Worm (Caenorhabditis elegans) whole organism, mixed stage, embryonic: ENCODE measurements around the gene eral-1.

ENCODE experiments used
- M03D4.4 ChIP-seq: sonication (generic microtip); optimal IDR thresholded peaks from 2 replicates; lab custom pipeline; 2017; ENCODE audit warnings: mild to moderate bottlenecking, missing genetic modification characterization, missing compliant biosample characterization
- bed-3 ChIP-seq: fragments of 200-800 bp; sonication (Bioruptor generic); optimal IDR thresholded peaks from 3 replicates; lab custom pipeline; 2018; ENCODE audit warnings: mild to moderate bottlenecking, missing genetic modification characterization, moderate library complexity, missing compliant biosample characterization
- blmp-1 ChIP-seq: fragments of 150-350 bp; optimal IDR thresholded peaks from 2 replicates; lab custom pipeline; 2014; ENCODE audit warnings: missing biosample characterization, missing genetic modification characterization
- ceh-39 ChIP-seq: fragments of 150-350 bp; optimal IDR thresholded peaks from 2 replicates; lab custom pipeline; 2014; ENCODE audit warnings: missing biosample characterization, missing genetic modification characterization
- ceh-43 ChIP-seq: fragments of 200-800 bp; sonication (Bioruptor generic); optimal IDR thresholded peaks from 2 replicates; lab custom pipeline; 2018; ENCODE audit warnings: mild to moderate bottlenecking, missing genetic modification characterization, moderate library complexity, missing compliant biosample characterization
- ceh-83 ChIP-seq: fragments of 200-800 bp; sonication (Bioruptor generic); optimal IDR thresholded peaks from 2 replicates; lab custom pipeline; 2018; ENCODE audit warnings: mild to moderate bottlenecking, missing genetic modification characterization, missing compliant biosample characterization
- ces-1 ChIP-seq: fragments of 150-350 bp; optimal IDR thresholded peaks from 2 replicates; lab custom pipeline; 2014; ENCODE audit warnings: missing biosample characterization, missing genetic modification reagents, missing genetic modification characterization
- cnd-1 ChIP-seq: fragments of 200-800 bp; sonication (Bioruptor generic); optimal IDR thresholded peaks from 2 replicates; lab custom pipeline; 2018; ENCODE audit warnings: mild to moderate bottlenecking, missing genetic modification characterization, missing compliant biosample characterization
- drap-1 ChIP-seq: fragments of 200-800 bp; sonication (Bioruptor generic); optimal IDR thresholded peaks from 3 replicates; lab custom pipeline; 2018; ENCODE audit warnings: mild to moderate bottlenecking, missing genetic modification characterization, missing compliant biosample characterization
- elt-1 ChIP-seq: sonication (generic microtip); optimal IDR thresholded peaks from 2 replicates; lab custom pipeline; 2017; ENCODE audit warnings: missing genetic modification characterization, mild to moderate bottlenecking, missing compliant biosample characterization, antibody characterized with exemption, moderate library complexity, borderline replicate concordance; ENCODE audit not compliant: insufficient read depth
- elt-3 ChIP-seq: fragments of 150-350 bp; optimal IDR thresholded peaks from 2 replicates; lab custom pipeline; 2014; ENCODE audit warnings: missing biosample characterization, missing genetic modification characterization
- flh-1 ChIP-seq: fragments of 200-800 bp; sonication (Bioruptor generic); optimal IDR thresholded peaks from 2 replicates; lab custom pipeline; 2018; ENCODE audit warnings: mild to moderate bottlenecking, missing genetic modification characterization, moderate library complexity, missing compliant biosample characterization
- ham-2 ChIP-seq: fragments of 200-800 bp; sonication (Bioruptor generic); optimal IDR thresholded peaks from 2 replicates; lab custom pipeline; 2018; ENCODE audit warnings: mild to moderate bottlenecking, missing genetic modification characterization, missing compliant biosample characterization
- hlh-1 ChIP-seq: fragments of 150-350 bp; optimal IDR thresholded peaks from 2 replicates; lab custom pipeline; 2014; ENCODE audit warnings: missing biosample characterization, missing genetic modification reagents, missing genetic modification characterization
- mab-5 ChIP-seq: fragments of 150-350 bp; optimal IDR thresholded peaks from 2 replicates; lab custom pipeline; 2014; ENCODE audit warnings: missing biosample characterization, missing genetic modification characterization
- mep-1 ChIP-seq: fragments of 150-350 bp; optimal IDR thresholded peaks from 2 replicates; lab custom pipeline; 2017; ENCODE audit warnings: missing biosample characterization, missing genetic modification reagents, missing genetic modification characterization, inconsistent platforms
- mls-2 ChIP-seq: sonication (generic microtip); optimal IDR thresholded peaks from 2 replicates; lab custom pipeline; 2016; ENCODE audit warnings: mild to moderate bottlenecking, missing genetic modification characterization, moderate library complexity, missing compliant biosample characterization
- nhr-12 ChIP-seq: fragments of 150-350 bp; optimal IDR thresholded peaks from 2 replicates; lab custom pipeline; 2014; ENCODE audit warnings: missing biosample characterization, missing genetic modification characterization
- nhr-2 ChIP-seq: fragments of 150-350 bp; optimal IDR thresholded peaks from 2 replicates; lab custom pipeline; 2014; ENCODE audit warnings: missing biosample characterization, missing genetic modification characterization
- nhr-237 ChIP-seq: fragments of 150-350 bp; optimal IDR thresholded peaks from 2 replicates; lab custom pipeline; 2014; ENCODE audit warnings: missing biosample characterization, missing genetic modification characterization
- nhr-28 ChIP-seq: fragments of 150-350 bp; optimal IDR thresholded peaks from 2 replicates; lab custom pipeline; 2014; ENCODE audit warnings: missing biosample characterization, missing genetic modification characterization
- pha-4 ChIP-seq: fragments of 150-350 bp; optimal IDR thresholded peaks from 2 replicates; lab custom pipeline; 2018; ENCODE audit warnings: missing biosample characterization, missing genetic modification reagents, missing genetic modification characterization
- sem-2 ChIP-seq: fragments of 200-800 bp; sonication (Bioruptor generic); optimal IDR thresholded peaks from 2 replicates; lab custom pipeline; 2018; ENCODE audit warnings: mild to moderate bottlenecking, missing genetic modification characterization, missing compliant biosample characterization
- snpc-4 ChIP-seq: fragments of 150-350 bp; optimal IDR thresholded peaks from 2 replicates; lab custom pipeline; 2014; ENCODE audit warnings: missing biosample characterization, missing genetic modification characterization
- sptf-1 ChIP-seq: sonication (generic microtip); optimal IDR thresholded peaks from 2 replicates; lab custom pipeline; 2017; ENCODE audit warnings: mild to moderate bottlenecking, missing genetic modification characterization, moderate library complexity, missing compliant biosample characterization
- tbx-8 ChIP-seq: fragments of 200-800 bp; sonication (Bioruptor generic); optimal IDR thresholded peaks from 2 replicates; lab custom pipeline; 2018; ENCODE audit warnings: mild to moderate bottlenecking, missing genetic modification characterization, moderate library complexity, missing compliant biosample characterization
- unc-120 ChIP-seq: sonication (generic microtip); optimal IDR thresholded peaks from 2 replicates; lab custom pipeline; 2017; ENCODE audit warnings: missing genetic modification characterization, missing compliant biosample characterization; ENCODE audit not compliant: poor library complexity, severe bottlenecking
- unc-39 ChIP-seq: fragments of 150-350 bp; optimal IDR thresholded peaks from 2 replicates; lab custom pipeline; 2014; ENCODE audit warnings: missing biosample characterization, missing genetic modification characterization
- unc-62 ChIP-seq: fragments of 150-350 bp; optimal IDR thresholded peaks from 2 replicates; lab custom pipeline; 2014; ENCODE audit warnings: missing biosample characterization, missing genetic modification reagents, missing genetic modification characterization
- zip-8 ChIP-seq: fragments of 150-350 bp; optimal IDR thresholded peaks from 2 replicates; lab custom pipeline; 2014; ENCODE audit warnings: missing biosample characterization, missing genetic modification characterization
- ztf-11 ChIP-seq: fragments of 150-350 bp; optimal IDR thresholded peaks from 2 replicates; lab custom pipeline; 2014; ENCODE audit warnings: missing biosample characterization, missing genetic modification characterization

The eral-1 gene

ce11 chrII:9621121-9621520, 31.6 kb upstream of the eral-1 start:
- TF ChIP-seq elt-1 (no peak), snpc-4 (tag; lab: Kevin White, UChicago) (no peak), zip-8 (tag; lab: Kevin White, UChicago) (no peak), sptf-1 (tag; lab: Kevin White, UChicago) (no peak), mab-5 (tag; lab: Kevin White, UChicago) (no peak), hlh-1 (tag; lab: Kevin White, UChicago) (peak; percentile 67), flh-1 (GFP tag; lab: Kevin White, UChicago) (no peak), unc-62 (GFP tag; lab: Kevin White, UChicago) (peak; percentile 90), unc-120 (tag; lab: Kevin White, UChicago) (peak; percentile 39), mep-1 (no peak), bed-3 (GFP tag; lab: Kevin White, UChicago) (no peak), ceh-43 (GFP tag; lab: Kevin White, UChicago) (no peak), blmp-1 (no peak), mls-2 (tag; lab: Kevin White, UChicago) (no peak), nhr-12 (tag; lab: Kevin White, UChicago) (no peak), M03D4.4 (tag; lab: Kevin White, UChicago) (no peak), tbx-8 (GFP tag; lab: Kevin White, UChicago) (no peak), elt-3 (no peak), sem-2 (GFP tag; lab: Kevin White, UChicago) (no peak), nhr-28 (tag; lab: Kevin White, UChicago) (no peak), nhr-237 (tag; lab: Kevin White, UChicago) (no peak)

ce11 chrII:9620616-9621015, 31.0 kb upstream of the eral-1 start:
- TF ChIP-seq unc-62 (GFP tag; lab: Kevin White, UChicago) (peak; percentile 60), ceh-83 (no peak)

ce11 chrII:9619995-9620535, 30.5 kb upstream of the eral-1 start:
- TF ChIP-seq elt-1 (peak; percentile 26), cnd-1 (tag; lab: Kevin White, UChicago) (no peak)

- TF ChIP-seq drap-1 (GFP tag; lab: Kevin White, UChicago) (peak; percentile 42), unc-120 (tag; lab: Kevin White, UChicago) (peak; percentile 63), elt-1 (peak; percentile 85), ham-2 (GFP tag; lab: Kevin White, UChicago) (peak; percentile 63), hlh-1 (tag; lab: Kevin White, UChicago) (peak; percentile 70), bed-3 (GFP tag; lab: Kevin White, UChicago) (no peak), unc-62 (GFP tag; lab: Kevin White, UChicago) (peak; percentile 84), zip-8 (tag; lab: Kevin White, UChicago) (no peak)
Measured at ce11 chrII:9619402-9619862, 29.9 kb upstream of the eral-1 start.

ce11 chrII:9618759-9619158, 29.2 kb upstream of the eral-1 start:
- TF ChIP-seq zip-8 (tag; lab: Kevin White, UChicago) = no peak
- no peak for TF ChIP-seq sptf-1 (tag; lab: Kevin White, UChicago)
- TF ChIP-seq hlh-1 (tag; lab: Kevin White, UChicago) = no peak
- no peak for TF ChIP-seq mls-2 (tag; lab: Kevin White, UChicago)
- no peak for TF ChIP-seq pha-4 (tag; lab: Kevin White, UChicago)
- TF ChIP-seq unc-39 (tag; lab: Kevin White, UChicago) = no peak
- no peak for TF ChIP-seq nhr-2 (tag; lab: Kevin White, UChicago)
- no peak for TF ChIP-seq drap-1 (GFP tag; lab: Kevin White, UChicago)
- no peak for TF ChIP-seq mep-1
- no peak for TF ChIP-seq ztf-11
- no peak for TF ChIP-seq ceh-39 (tag; lab: Kevin White, UChicago)
- no peak for TF ChIP-seq elt-3
- TF ChIP-seq ces-1 (GFP tag; lab: Kevin White, UChicago) = no peak
- no peak for TF ChIP-seq sem-2 (GFP tag; lab: Kevin White, UChicago)
